Worm (Caenorhabditis elegans) whole organism, mixed stage, embryonic: ENCODE results near the gene R01H2.2.

Experiments
- M03D4.4 ChIP-seq: sonication (generic microtip); optimal IDR thresholded peaks from 2 replicates; lab custom pipeline; 2017; ENCODE audit warnings: mild to moderate bottlenecking, missing genetic modification characterization, missing compliant biosample characterization
- bed-3 ChIP-seq: fragments of 200-800 bp; sonication (Bioruptor generic); optimal IDR thresholded peaks from 3 replicates; lab custom pipeline; 2018; ENCODE audit warnings: mild to moderate bottlenecking, missing genetic modification characterization, moderate library complexity, missing compliant biosample characterization
- ceh-39 ChIP-seq: fragments of 150-350 bp; optimal IDR thresholded peaks from 2 replicates; lab custom pipeline; 2014; ENCODE audit warnings: missing biosample characterization, missing genetic modification characterization
- ceh-83 ChIP-seq: fragments of 200-800 bp; sonication (Bioruptor generic); optimal IDR thresholded peaks from 2 replicates; lab custom pipeline; 2018; ENCODE audit warnings: mild to moderate bottlenecking, missing genetic modification characterization, missing compliant biosample characterization
- ces-1 ChIP-seq: fragments of 150-350 bp; optimal IDR thresholded peaks from 2 replicates; lab custom pipeline; 2014; ENCODE audit warnings: missing biosample characterization, missing genetic modification reagents, missing genetic modification characterization
- cnd-1 ChIP-seq: fragments of 200-800 bp; sonication (Bioruptor generic); optimal IDR thresholded peaks from 2 replicates; lab custom pipeline; 2018; ENCODE audit warnings: mild to moderate bottlenecking, missing genetic modification characterization, missing compliant biosample characterization
- drap-1 ChIP-seq: fragments of 200-800 bp; sonication (Bioruptor generic); optimal IDR thresholded peaks from 3 replicates; lab custom pipeline; 2018; ENCODE audit warnings: mild to moderate bottlenecking, missing genetic modification characterization, missing compliant biosample characterization
- elt-1 ChIP-seq: sonication (generic microtip); optimal IDR thresholded peaks from 2 replicates; lab custom pipeline; 2017; ENCODE audit warnings: missing genetic modification characterization, mild to moderate bottlenecking, missing compliant biosample characterization, antibody characterized with exemption, moderate library complexity, borderline replicate concordance; ENCODE audit not compliant: insufficient read depth
- elt-3 ChIP-seq: fragments of 150-350 bp; optimal IDR thresholded peaks from 2 replicates; lab custom pipeline; 2014; ENCODE audit warnings: missing biosample characterization, missing genetic modification characterization
- flh-1 ChIP-seq: fragments of 200-800 bp; sonication (Bioruptor generic); optimal IDR thresholded peaks from 2 replicates; lab custom pipeline; 2018; ENCODE audit warnings: mild to moderate bottlenecking, missing genetic modification characterization, moderate library complexity, missing compliant biosample characterization
- ham-2 ChIP-seq: fragments of 200-800 bp; sonication (Bioruptor generic); optimal IDR thresholded peaks from 2 replicates; lab custom pipeline; 2018; ENCODE audit warnings: mild to moderate bottlenecking, missing genetic modification characterization, missing compliant biosample characterization
- hlh-1 ChIP-seq: fragments of 150-350 bp; optimal IDR thresholded peaks from 2 replicates; lab custom pipeline; 2014; ENCODE audit warnings: missing biosample characterization, missing genetic modification reagents, missing genetic modification characterization
- lin-13 ChIP-seq: fragments of 150-350 bp; optimal IDR thresholded peaks from 2 replicates; lab custom pipeline; 2014; ENCODE audit warnings: missing biosample characterization, missing genetic modification characterization
- lin-32 ChIP-seq: fragments of 200-800 bp; sonication (Bioruptor generic); optimal IDR thresholded peaks from 2 replicates; lab custom pipeline; 2018; ENCODE audit warnings: mild to moderate bottlenecking, missing genetic modification characterization, missing compliant biosample characterization
- lsy-2 ChIP-seq: fragments of 150-350 bp; optimal IDR thresholded peaks from 2 replicates; lab custom pipeline; 2014; ENCODE audit warnings: missing biosample characterization, missing genetic modification characterization
- mep-1 ChIP-seq: fragments of 150-350 bp; optimal IDR thresholded peaks from 2 replicates; lab custom pipeline; 2017; ENCODE audit warnings: missing biosample characterization, missing genetic modification reagents, missing genetic modification characterization, inconsistent platforms
- mls-2 ChIP-seq: sonication (generic microtip); optimal IDR thresholded peaks from 2 replicates; lab custom pipeline; 2016; ENCODE audit warnings: mild to moderate bottlenecking, missing genetic modification characterization, moderate library complexity, missing compliant biosample characterization
- nhr-12 ChIP-seq: fragments of 150-350 bp; optimal IDR thresholded peaks from 2 replicates; lab custom pipeline; 2014; ENCODE audit warnings: missing biosample characterization, missing genetic modification characterization
- nhr-2 ChIP-seq: fragments of 150-350 bp; optimal IDR thresholded peaks from 2 replicates; lab custom pipeline; 2014; ENCODE audit warnings: missing biosample characterization, missing genetic modification characterization
- nhr-237 ChIP-seq: fragments of 150-350 bp; optimal IDR thresholded peaks from 2 replicates; lab custom pipeline; 2014; ENCODE audit warnings: missing biosample characterization, missing genetic modification characterization
- nhr-28 ChIP-seq: fragments of 150-350 bp; optimal IDR thresholded peaks from 2 replicates; lab custom pipeline; 2014; ENCODE audit warnings: missing biosample characterization, missing genetic modification characterization
- nhr-76 ChIP-seq: sonication (generic microtip); optimal IDR thresholded peaks from 2 replicates; lab custom pipeline; 2017; ENCODE audit warnings: missing biosample characterization, missing genetic modification characterization
- pha-4 ChIP-seq: fragments of 150-350 bp; optimal IDR thresholded peaks from 2 replicates; lab custom pipeline; 2018; ENCODE audit warnings: missing biosample characterization, missing genetic modification reagents, missing genetic modification characterization
- sem-2 ChIP-seq: fragments of 200-800 bp; sonication (Bioruptor generic); optimal IDR thresholded peaks from 2 replicates; lab custom pipeline; 2018; ENCODE audit warnings: mild to moderate bottlenecking, missing genetic modification characterization, missing compliant biosample characterization
- snpc-4 ChIP-seq: fragments of 150-350 bp; optimal IDR thresholded peaks from 2 replicates; lab custom pipeline; 2014; ENCODE audit warnings: missing biosample characterization, missing genetic modification characterization
- tbx-8 ChIP-seq: fragments of 200-800 bp; sonication (Bioruptor generic); optimal IDR thresholded peaks from 2 replicates; lab custom pipeline; 2018; ENCODE audit warnings: mild to moderate bottlenecking, missing genetic modification characterization, moderate library complexity, missing compliant biosample characterization
- unc-120 ChIP-seq: sonication (generic microtip); optimal IDR thresholded peaks from 2 replicates; lab custom pipeline; 2017; ENCODE audit warnings: missing genetic modification characterization, missing compliant biosample characterization; ENCODE audit not compliant: poor library complexity, severe bottlenecking
- unc-39 ChIP-seq: fragments of 150-350 bp; optimal IDR thresholded peaks from 2 replicates; lab custom pipeline; 2014; ENCODE audit warnings: missing biosample characterization, missing genetic modification characterization
- zip-8 ChIP-seq: fragments of 150-350 bp; optimal IDR thresholded peaks from 2 replicates; lab custom pipeline; 2014; ENCODE audit warnings: missing biosample characterization, missing genetic modification characterization
- ztf-11 ChIP-seq: fragments of 150-350 bp; optimal IDR thresholded peaks from 2 replicates; lab custom pipeline; 2014; ENCODE audit warnings: missing biosample characterization, missing genetic modification characterization

The R01H2.2 gene

DNA sequence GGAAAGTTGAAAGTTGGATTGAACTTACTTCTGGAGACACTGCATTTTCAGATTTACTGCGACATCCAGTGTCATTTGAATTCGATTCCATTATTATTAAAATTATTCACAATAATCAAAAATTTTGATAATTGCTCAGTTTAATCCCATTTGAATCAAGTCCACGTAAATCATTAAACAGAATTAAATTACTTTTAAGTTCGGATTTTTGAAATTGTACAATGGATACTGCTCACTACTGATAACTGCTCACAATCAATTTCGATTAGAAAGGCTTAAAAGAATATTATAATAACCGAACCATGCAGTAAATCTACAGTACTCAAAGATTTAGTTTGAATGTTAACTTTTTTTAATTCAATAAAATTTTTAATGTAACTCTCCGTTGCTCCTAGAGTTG lies 7.8 kb downstream of the R01H2.2 start, which contains the start of gene R01H2.4:
Gene R01H2.4 (minus strand): TSS at position 101 of the 400 bp plus-strand sequence.
- no peak for TF ChIP-seq bed-3 (GFP tag; lab: Kevin White, UChicago)
- TF ChIP-seq unc-39 = no peak
- TF ChIP-seq elt-3 (tag; lab: Kevin White, UChicago) = no peak
- no peak for TF ChIP-seq ceh-39
- no peak for TF ChIP-seq lin-13 (tag; lab: Kevin White, UChicago)
- TF ChIP-seq nhr-12 (tag; lab: Kevin White, UChicago) = no peak
- TF ChIP-seq tbx-8 = no peak
- TF ChIP-seq nhr-28 (tag; lab: Kevin White, UChicago) = no peak
- no peak for TF ChIP-seq lin-32 (GFP tag; lab: Kevin White, UChicago)
- TF ChIP-seq snpc-4 (tag; lab: Kevin White, UChicago) = no peak
- no peak for TF ChIP-seq flh-1
- TF ChIP-seq unc-120 = no peak

DNA sequence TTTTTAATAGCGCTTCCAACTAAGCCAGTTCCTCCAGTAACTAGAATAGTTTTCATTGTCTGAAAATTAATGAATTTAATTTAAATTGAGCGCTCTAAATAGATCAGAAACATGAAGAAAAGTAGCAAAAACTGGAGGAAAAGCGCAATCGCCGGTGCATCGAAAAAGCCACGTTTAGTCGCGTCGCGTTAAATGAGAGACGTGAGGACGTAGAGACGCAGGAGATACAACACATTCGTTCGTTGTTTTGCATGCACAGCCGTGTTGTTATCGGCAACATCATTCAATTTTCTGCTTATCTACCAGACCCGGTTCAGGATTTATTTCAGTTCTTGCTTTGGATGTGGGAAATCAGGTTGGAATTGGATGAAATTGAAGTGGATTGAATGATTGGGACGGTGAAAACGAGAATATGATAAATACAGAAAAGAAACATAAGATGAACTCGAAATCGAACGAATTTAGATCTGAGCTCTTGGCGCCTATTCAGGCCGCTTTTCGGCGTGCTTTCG lies 11.1 kb downstream of the R01H2.2 start, which contains the start of gene ger-1:
Gene ger-1 (minus strand): TSS at position 93 of the 512 bp plus-strand sequence.
- TF ChIP-seq nhr-28 (tag; lab: Kevin White, UChicago) (no peak), ham-2 (GFP tag; lab: Kevin White, UChicago) (peak; percentile 3), elt-1 (tag; lab: Kevin White, UChicago) (peak; percentile 30)

DNA sequence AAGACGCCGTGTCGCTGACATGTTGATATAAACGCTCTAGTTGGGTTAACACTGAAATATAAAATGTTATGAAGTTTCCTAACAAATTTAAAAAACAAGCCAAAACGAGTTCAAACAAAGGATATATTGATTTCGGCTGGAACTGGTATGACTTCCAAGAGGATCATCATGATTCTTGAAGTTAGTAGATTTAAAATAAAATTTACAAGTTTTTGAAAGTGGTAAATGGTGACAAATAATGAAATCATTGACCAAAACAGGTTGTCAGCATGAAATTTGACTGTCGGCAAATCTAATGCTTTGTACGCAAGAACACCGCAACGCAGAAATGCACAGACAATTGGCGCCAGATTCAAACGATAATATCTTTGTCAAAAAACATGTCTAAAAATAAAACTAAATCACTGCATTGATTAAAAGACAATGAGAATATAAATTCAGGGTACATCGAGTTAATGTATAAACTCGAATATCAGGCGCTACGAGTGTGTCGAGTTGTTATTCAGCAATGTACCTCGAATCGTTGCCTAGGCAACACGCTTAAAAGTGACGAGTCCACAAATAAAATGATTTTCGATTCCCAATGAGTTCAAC lies 12.3 kb downstream of the R01H2.2 start, which contains the start of the genes ubc-18 and R01H2.8:
Gene ubc-18 (minus strand): TSS at position 51 of the 594 bp plus-strand sequence.
Gene R01H2.8 (plus strand): TSS at position 544 of the 594 bp plus-strand sequence.
- TF ChIP-seq unc-120 (peak; percentile 80), lsy-2 (tag; lab: Kevin White, UChicago) (peak; percentile 18), lin-13 (tag; lab: Kevin White, UChicago) (no peak), snpc-4 (tag; lab: Kevin White, UChicago) (no peak), nhr-237 (tag; lab: Kevin White, UChicago) (peak; percentile 42), mep-1 (tag; lab: Kevin White, UChicago) (peak; percentile 5)

DNA sequence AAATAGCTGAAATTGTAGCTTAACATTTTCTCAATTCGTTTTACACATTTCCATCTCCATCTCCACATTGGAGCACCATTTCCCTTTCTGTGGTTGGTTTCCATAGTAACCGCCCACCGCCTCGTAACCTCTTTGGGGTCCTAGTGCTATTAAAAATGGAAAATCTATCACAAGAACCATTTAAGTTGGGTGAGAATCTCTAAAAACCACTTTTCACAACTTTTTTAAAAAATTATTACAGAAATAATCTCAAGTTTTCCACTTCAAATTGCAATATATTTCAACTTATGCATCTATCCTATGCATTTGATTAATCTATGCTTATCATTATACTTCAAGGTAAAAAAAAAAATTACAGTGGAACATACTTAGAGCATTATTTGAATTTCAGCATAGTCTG lies 13.6 kb downstream of the R01H2.2 start, which contains the start of gene tmem-17:
Gene tmem-17 (plus strand): TSS at position 301 of the 400 bp plus-strand sequence.
- TF ChIP-seq nhr-2 (no peak), flh-1 (no peak), M03D4.4 (tag; lab: Kevin White, UChicago) (no peak), ceh-83 (GFP tag; lab: Kevin White, UChicago) (no peak), sem-2 (no peak), lsy-2 (tag; lab: Kevin White, UChicago) (no peak), cnd-1 (no peak), drap-1 (GFP tag; lab: Kevin White, UChicago) (no peak), ces-1 (GFP tag; lab: Kevin White, UChicago) (no peak), pha-4 (tag; lab: Kevin White, UChicago) (no peak)

DNA sequence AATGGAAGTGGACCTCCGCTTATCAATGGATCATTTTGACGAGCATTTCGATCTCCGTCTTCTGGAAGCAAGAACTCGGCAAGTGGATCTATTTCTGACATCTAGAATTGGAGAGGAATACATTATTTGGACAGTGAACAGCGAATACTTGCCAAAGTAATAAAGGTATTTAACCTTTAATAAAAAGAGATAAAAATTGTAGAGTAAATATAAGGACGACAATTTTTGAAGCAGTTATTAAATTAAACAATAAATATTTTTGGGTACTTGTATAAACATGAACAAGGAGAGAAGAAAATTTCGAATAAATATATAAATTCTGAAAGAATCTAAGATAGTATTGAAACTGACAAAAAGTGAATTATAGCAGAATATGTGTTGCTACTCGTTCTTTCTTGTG lies 16.1 kb downstream of the R01H2.2 start, which contains the start of gene lin-37:
Gene lin-37 (minus strand): TSS at position 101 of the 400 bp plus-strand sequence.
- TF ChIP-seq M03D4.4 (tag; lab: Kevin White, UChicago) (no peak), ztf-11 (tag; lab: Kevin White, UChicago) (no peak), mls-2 (tag; lab: Kevin White, UChicago) (no peak), bed-3 (GFP tag; lab: Kevin White, UChicago) (no peak), nhr-76 (tag; lab: Kevin White, UChicago) (no peak), hlh-1 (tag; lab: Kevin White, UChicago) (no peak), nhr-237 (tag; lab: Kevin White, UChicago) (no peak), tbx-8 (no peak), zip-8 (tag; lab: Kevin White, UChicago) (no peak)
- TF ChIP-seq, all 35 proteins: peak for 0
